Fruit fly (Drosophila melanogaster) whole organism, embryonic: ENCODE measurements around the gene JIL-1.

ENCODE experiments used
- CG11504 ChIP-seq: fragments of 200-800 bp; sonication (Bioruptor generic); optimal IDR thresholded peaks from 3 replicates; lab custom pipeline; 2019; ENCODE audit warnings: missing biosample characterization, mild to moderate bottlenecking, missing genetic modification characterization, moderate library complexity
- CG15601 ChIP-seq: fragments of 200-800 bp; sonication (Bioruptor generic); optimal IDR thresholded peaks from 3 replicates; lab custom pipeline; 2019; ENCODE audit warnings: missing biosample characterization, mild to moderate bottlenecking, missing genetic modification characterization, moderate library complexity
- Xbp1 ChIP-seq: fragments of 200-800 bp; sonication (Bioruptor generic); optimal IDR thresholded peaks from 3 replicates; lab custom pipeline; 2016; ENCODE audit warnings: missing biosample characterization, mild to moderate bottlenecking, missing genetic modification characterization
- Xrp1 ChIP-seq: fragments of 200-800 bp; sonication (Bioruptor generic); IDR thresholded peaks from 2 replicates; pipeline ENCODE4 v1.3.6; 2022; ENCODE audit warnings: missing biosample characterization, missing genetic modification characterization
- dmrt11E ChIP-seq: fragments of 200-800 bp; sonication (Bioruptor generic); optimal IDR thresholded peaks from 3 replicates; lab custom pipeline; 2018; ENCODE audit warnings: missing biosample characterization, mild to moderate bottlenecking, missing genetic modification characterization, moderate library complexity
- gem ChIP-seq: fragments of 200-800 bp; sonication (Bioruptor generic); optimal IDR thresholded peaks from 2 replicates; lab custom pipeline; 2019; ENCODE audit warnings: missing biosample characterization, mild to moderate bottlenecking, missing genetic modification characterization, moderate library complexity
- nmo ChIP-seq: fragments of 200-800 bp; sonication (Bioruptor generic); optimal IDR thresholded peaks from 2 replicates; lab custom pipeline; 2018; ENCODE audit warnings: missing biosample characterization, mild to moderate bottlenecking, missing genetic modification characterization, moderate library complexity
- pfk ChIP-seq: fragments of 200-800 bp; sonication (Bioruptor generic); optimal IDR thresholded peaks from 2 replicates; lab custom pipeline; 2018; ENCODE audit warnings: missing biosample characterization, mild to moderate bottlenecking, missing genetic modification characterization, moderate library complexity
- pho ChIP-seq: fragments of 200-800 bp; sonication (Bioruptor generic); optimal IDR thresholded peaks from 2 replicates; lab custom pipeline; 2016; ENCODE audit warnings: missing biosample characterization, missing genetic modification characterization
- phol ChIP-seq: fragments of 200-800 bp; sonication (Bioruptor generic); optimal IDR thresholded peaks from 3 replicates; lab custom pipeline; 2018; ENCODE audit warnings: missing biosample characterization, mild to moderate bottlenecking, missing genetic modification characterization, moderate library complexity
- sens ChIP-seq: fragments of 200-800 bp; sonication (Bioruptor generic); peaks from one replicate; lab custom pipeline; 2016; ENCODE audit warnings: missing biosample characterization, missing genetic modification characterization
- z ChIP-seq: fragments of 200-800 bp; sonication (Bioruptor generic); IDR thresholded peaks from 3 replicates; pipeline ENCODE4 v1.3.6; 2022; ENCODE audit warnings: missing biosample characterization, missing genetic modification characterization
- zf30C ChIP-seq: fragments of 200-800 bp; sonication (Bioruptor generic); optimal IDR thresholded peaks from 3 replicates; lab custom pipeline; 2018; ENCODE audit warnings: missing biosample characterization, mild to moderate bottlenecking, missing genetic modification characterization

The JIL-1 gene

dm6 chr3L:11031784-11032183, 61.2 kb downstream of the JIL-1 start (continued):
- TF ChIP-seq phol (tag; lab: Kevin White, UChicago), result peak; percentile 34
- peak; percentile 17 for TF ChIP-seq CG11504 (tag; lab: Kevin White, UChicago)
- peak; percentile 10 for TF ChIP-seq Xbp1 (GFP tag; lab: Kevin White, UChicago)
- TF ChIP-seq pho (GFP tag; lab: Kevin White, UChicago), result no peak
- peak; percentile 59 for TF ChIP-seq dmrt11E (tag; lab: Kevin White, UChicago)
- TF ChIP-seq CG15601 (tag; lab: Kevin White, UChicago), result peak; percentile 2
- no peak for TF ChIP-seq z
- peak; percentile 41 for TF ChIP-seq gem (tag; lab: Kevin White, UChicago)
- TF ChIP-seq nmo (GFP tag; lab: Kevin White, UChicago), result peak; percentile 10
- TF ChIP-seq pfk, result no peak
- TF ChIP-seq Xrp1 (GFP tag; lab: Robert Waterston, UW), result peak; percentile 47; the same call in 1 of the 2 replicates
- TF ChIP-seq zf30C, result peak; percentile 46
- peak; percentile 43 for TF ChIP-seq sens
- TF ChIP-seq, all 482 proteins: peak for 26
